1 fruit fly cellular context compared by ENCODE assay signal in genomic region chrX:8410349-8411240, dm6.
TF ChIP-seq lines count a peak whose summit lies in the region.

No protein-coding gene starts in this region.

TF ChIP-seq in whole organism, embryonic, 481 proteins besides CTCF, POLR2A, EP300 and RAD21 (continued from another document and continues in another):
- TF ChIP-seq HLH3B (GFP tag; IDR thresholded peaks at IDR 0.05; lab: Robert Waterston, UW) (no peak), gce (GFP tag; IDR thresholded peaks at IDR 0.05; lab: Robert Waterston, UW) (no peak), CG12744 (GFP tag; optimal IDR thresholded peaks at IDR 0.05; lab: Kevin White, UChicago) (no peak), gem (tag; optimal IDR thresholded peaks at IDR 0.05; lab: Kevin White, UChicago) (no peak), B-H2 (GFP tag; optimal IDR thresholded peaks at IDR 0.05; lab: Kevin White, UChicago) (peak; percentile 2), CG5245 (GFP tag; optimal IDR thresholded peaks at IDR 0.05; lab: Kevin White, UChicago) (no peak), CG2116 (GFP tag; optimal IDR thresholded peaks at IDR 0.05; lab: Kevin White, UChicago) (no peak), eyg (GFP tag; optimal IDR thresholded peaks at IDR 0.05; lab: Kevin White, UChicago) (no peak), crol (GFP tag; IDR thresholded peaks at IDR 0.05; lab: Robert Waterston, UW) (no peak), Atf3 (GFP tag; optimal IDR thresholded peaks at IDR 0.05; lab: Kevin White, UChicago) (no peak), Taf1 (GFP tag; IDR thresholded peaks at IDR 0.05; lab: Robert Waterston, UW) (no peak), Xrp1 (GFP tag; IDR thresholded peaks at IDR 0.05; lab: Robert Waterston, UW) (peak; percentile 6; the same call in 1 of the 2 replicates), CG10979 (tag; optimal IDR thresholded peaks at IDR 0.05; lab: Kevin White, UChicago) (no peak), dan (GFP tag; IDR thresholded peaks at IDR 0.05; lab: Robert Waterston, UW) (no peak), ro (GFP tag; IDR thresholded peaks at IDR 0.05; lab: Robert Waterston, UW) (no peak), Nf-YA (GFP tag; IDR thresholded peaks at IDR 0.05; lab: Robert Waterston, UW) (no peak), Trl (optimal IDR thresholded peaks at IDR 0.05; lab: Kevin White, UChicago) (peak; percentile 96 to 98), Trl (GFP tag; optimal IDR thresholded peaks at IDR 0.05; lab: Kevin White, UChicago) (peak; percentile 22), Six4 (GFP tag; optimal IDR thresholded peaks at IDR 0.05; lab: Kevin White, UChicago) (no peak), CG6254 (GFP tag; optimal IDR thresholded peaks at IDR 0.05; lab: Kevin White, UChicago) (peak; percentile 24), CG3407 (GFP tag; optimal IDR thresholded peaks at IDR 0.05; lab: Kevin White, UChicago) (no peak), Nf-YC (tag; optimal IDR thresholded peaks at IDR 0.05; lab: Kevin White, UChicago) (no peak), CG33557 (GFP tag; optimal IDR thresholded peaks at IDR 0.05; lab: Kevin White, UChicago) (no peak), wek (GFP tag; optimal IDR thresholded peaks at IDR 0.05; lab: Kevin White, UChicago) (no peak), vvl (GFP tag; IDR thresholded peaks at IDR 0.05; lab: Robert Waterston, UW) (peak; percentile 22), ttk (GFP tag; IDR thresholded peaks at IDR 0.05; lab: Robert Waterston, UW) (no peak), CG6854 (GFP tag; optimal IDR thresholded peaks at IDR 0.05; lab: Kevin White, UChicago) (no peak), CG2199 (GFP tag; IDR thresholded peaks at IDR 0.05; lab: Robert Waterston, UW) (0 out of 3 replicates have a peak, but pooled peaks have one; percentile 7), lola (GFP tag; optimal IDR thresholded peaks at IDR 0.05; lab: Kevin White, UChicago) (no peak), CG42726 (GFP tag; IDR thresholded peaks at IDR 0.05; lab: Robert Waterston, UW; ENCODE audit: partially characterized antibody) (no peak), Lhr (GFP tag; optimal IDR thresholded peaks at IDR 0.05; lab: Kevin White, UChicago) (no peak), CG4707 (GFP tag; optimal IDR thresholded peaks at IDR 0.05; lab: Kevin White, UChicago) (no peak), Deaf1 (tag; optimal IDR thresholded peaks at IDR 0.05; lab: Kevin White, UChicago) (no peak), NC2β (GFP tag; optimal IDR thresholded peaks at IDR 0.05; lab: Kevin White, UChicago) (no peak), CG9727 (GFP tag; optimal IDR thresholded peaks at IDR 0.05; lab: Kevin White, UChicago) (no peak), Ravus (GFP tag; IDR thresholded peaks at IDR 0.05; lab: Robert Waterston, UW) (no peak), CG4854 (GFP tag; optimal IDR thresholded peaks at IDR 0.05; lab: Kevin White, UChicago) (no peak), CG34422 (GFP tag; IDR thresholded peaks at IDR 0.05; lab: Robert Waterston, UW) (peak; percentile 26; the same call in 1 of the 3 replicates), Antp (GFP tag; optimal IDR thresholded peaks at IDR 0.05; lab: Kevin White, UChicago) (no peak), dysf (GFP tag; IDR thresholded peaks at IDR 0.05; lab: Robert Waterston, UW) (peak; percentile 39; the same call in 1 of the 3 replicates), ind (GFP tag; optimal IDR thresholded peaks at IDR 0.05; lab: Kevin White, UChicago) (no peak), Ssrp (tag; optimal IDR thresholded peaks at IDR 0.05; lab: Kevin White, UChicago) (no peak), CG11723 (GFP tag; optimal IDR thresholded peaks at IDR 0.05; lab: Kevin White, UChicago) (no peak), toy (GFP tag; IDR thresholded peaks at IDR 0.05; lab: Robert Waterston, UW) (no peak), CG7745 (tag; optimal IDR thresholded peaks at IDR 0.05; lab: Kevin White, UChicago) (no peak), zfh2 (GFP tag; optimal IDR thresholded peaks at IDR 0.05; lab: Kevin White, UChicago) (no peak), Hey (tag; optimal IDR thresholded peaks at IDR 0.05; lab: Kevin White, UChicago) (no peak), CG1233 (GFP tag; optimal IDR thresholded peaks at IDR 0.05; lab: Kevin White, UChicago) (no peak), CG11456 (GFP tag; IDR thresholded peaks at IDR 0.05; lab: Robert Waterston, UW) (no peak), CG17612 (GFP tag; IDR thresholded peaks at IDR 0.05; lab: Robert Waterston, UW) (no peak), kah (GFP tag; optimal IDR thresholded peaks at IDR 0.05; lab: Kevin White, UChicago) (no peak), ssp (GFP tag; IDR thresholded peaks at IDR 0.05; lab: Robert Waterston, UW) (no peak), caup (GFP tag; optimal IDR thresholded peaks at IDR 0.05; lab: Kevin White, UChicago; ENCODE audit: severe bottlenecking) (no peak), Ada2b (GFP tag; IDR thresholded peaks at IDR 0.05; lab: Robert Waterston, UW) (no peak), CG4328 (GFP tag; optimal IDR thresholded peaks at IDR 0.05; lab: Kevin White, UChicago) (no peak), ash1 (GFP tag; optimal IDR thresholded peaks at IDR 0.05; lab: Kevin White, UChicago) (no peak), CG18262 (tag; optimal IDR thresholded peaks at IDR 0.05; lab: Kevin White, UChicago) (no peak), CG7786 (GFP tag; optimal IDR thresholded peaks at IDR 0.05; lab: Kevin White, UChicago) (no peak), jigr1 (GFP tag; IDR thresholded peaks at IDR 0.05; lab: Robert Waterston, UW) (no peak), lab (GFP tag; optimal IDR thresholded peaks at IDR 0.05; lab: Kevin White, UChicago) (no peak), CG7271 (tag; optimal IDR thresholded peaks at IDR 0.05; lab: Kevin White, UChicago) (no peak), twi (tag; optimal IDR thresholded peaks at IDR 0.05; lab: Kevin White, UChicago) (no peak), az2 (GFP tag; optimal IDR thresholded peaks at IDR 0.05; lab: Kevin White, UChicago) (no peak), kni (GFP tag; optimal IDR thresholded peaks at IDR 0.05; lab: Kevin White, UChicago) (no peak), Poxn (GFP tag; IDR thresholded peaks at IDR 0.05; lab: Robert Waterston, UW) (no peak), CG18476 (GFP tag; optimal IDR thresholded peaks at IDR 0.05; lab: Kevin White, UChicago) (no peak), Usf (GFP tag; optimal IDR thresholded peaks at IDR 0.05; lab: Kevin White, UChicago) (no peak), CG3847 (GFP tag; IDR thresholded peaks at IDR 0.05; lab: Robert Waterston, UW) (peak; percentile 30; the same call in 1 of the 2 replicates), Max (GFP tag; optimal IDR thresholded peaks at IDR 0.05; lab: Kevin White, UChicago) (no peak), Sry-δ (GFP tag; optimal IDR thresholded peaks at IDR 0.05; lab: Kevin White, UChicago) (no peak), CG4617 (GFP tag; optimal IDR thresholded peaks at IDR 0.05; lab: Kevin White, UChicago; ENCODE audit: borderline replicate concordance) (no peak), tup (GFP tag; optimal IDR thresholded peaks at IDR 0.05; lab: Kevin White, UChicago) (no peak), ci (GFP tag; IDR thresholded peaks at IDR 0.05; lab: Robert Waterston, UW) (peak; percentile 84), Gug (GFP tag; IDR thresholded peaks at IDR 0.05; lab: Robert Waterston, UW) (no peak), CG8290 (GFP tag; optimal IDR thresholded peaks at IDR 0.05; lab: Kevin White, UChicago) (no peak), CG8290 (tag; optimal IDR thresholded peaks at IDR 0.05; lab: Kevin White, UChicago) (peak in 1 of 2 experiments; percentile 7), CG3065 (GFP tag; optimal IDR thresholded peaks at IDR 0.05; lab: Kevin White, UChicago) (no peak), CG11085 (GFP tag; IDR thresholded peaks at IDR 0.05; lab: Robert Waterston, UW) (peak; percentile 14; the same call in 1 of the 2 replicates), B-H1 (GFP tag; IDR thresholded peaks at IDR 0.05; lab: Robert Waterston, UW) (no peak; the same call in 2 of the 3 replicates), CG32532 (GFP tag; IDR thresholded peaks at IDR 0.05; lab: Robert Waterston, UW) (peak; percentile 60), CG10274 (GFP tag; optimal IDR thresholded peaks at IDR 0.05; lab: Kevin White, UChicago) (no peak), lmd (GFP tag; IDR thresholded peaks at IDR 0.05; lab: Robert Waterston, UW) (no peak), CG1529 (GFP tag; optimal IDR thresholded peaks at IDR 0.05; lab: Kevin White, UChicago) (no peak), Hand (GFP tag; optimal IDR thresholded peaks at IDR 0.05; lab: Kevin White, UChicago) (no peak), NC2α (GFP tag; optimal IDR thresholded peaks at IDR 0.05; lab: Kevin White, UChicago) (no peak), CG1024 (GFP tag; IDR thresholded peaks at IDR 0.05; lab: Robert Waterston, UW) (no peak), Dll (GFP tag; IDR thresholded peaks at IDR 0.05; lab: Robert Waterston, UW; ENCODE audit: partially characterized antibody) (no peak), yki (optimal IDR thresholded peaks at IDR 0.05; lab: Kevin White, UChicago) (peak; percentile 82), CG6654 (GFP tag; optimal IDR thresholded peaks at IDR 0.05; lab: Kevin White, UChicago) (no peak), CG10543 (GFP tag; optimal IDR thresholded peaks at IDR 0.05; lab: Kevin White, UChicago) (no peak), sens-2 (GFP tag; IDR thresholded peaks at IDR 0.05; lab: Robert Waterston, UW) (no peak; the same call in 1 of the 2 replicates), CG31224 (GFP tag; IDR thresholded peaks at IDR 0.05; lab: Robert Waterston, UW) (0 out of 2 replicates have a peak, but pooled peaks have one; percentile 6), pfk (GFP tag; optimal IDR thresholded peaks at IDR 0.05; lab: Kevin White, UChicago) (no peak), h (optimal IDR thresholded peaks at IDR 0.05; lab: Kevin White, UChicago) (no peak), Optix (GFP tag; IDR thresholded peaks at IDR 0.05; lab: Robert Waterston, UW) (peak; percentile 42; the same call in 1 of the 3 replicates), E2f1 (GFP tag; IDR thresholded peaks at IDR 0.05; lab: Robert Waterston, UW) (no peak), Dbx (GFP tag; IDR thresholded peaks at IDR 0.05; lab: Robert Waterston, UW) (peak; percentile 63; the same call in 1 of the 3 replicates), GATAe (GFP tag; conservative IDR thresholded peaks at IDR 0.05; lab: Robert Waterston, UW) (no peak), Kr (GFP tag; optimal IDR thresholded peaks at IDR 0.05; lab: Kevin White, UChicago) (no peak), croc (GFP tag; conservative IDR thresholded peaks at IDR 0.05; lab: Robert Waterston, UW) (no peak), CG14014 (GFP tag; IDR thresholded peaks at IDR 0.05; lab: Robert Waterston, UW) (peak; percentile 63; the same call in 1 of the 2 replicates), sd (tag; optimal IDR thresholded peaks at IDR 0.05; lab: Kevin White, UChicago) (no peak), ranshi (GFP tag; IDR thresholded peaks at IDR 0.05; lab: Robert Waterston, UW) (no peak; the same call in 1 of the 2 replicates), lilli (GFP tag; optimal IDR thresholded peaks at IDR 0.05; lab: Kevin White, UChicago) (no peak), CG14050 (GFP tag; IDR thresholded peaks at IDR 0.05; lab: Robert Waterston, UW) (no peak), CG8944 (GFP tag; optimal IDR thresholded peaks at IDR 0.05; lab: Kevin White, UChicago) (no peak), CG12155 (GFP tag; optimal IDR thresholded peaks at IDR 0.05; lab: Kevin White, UChicago) (no peak), ap (GFP tag; IDR thresholded peaks at IDR 0.05; lab: Robert Waterston, UW) (no peak), fd3F (GFP tag; optimal IDR thresholded peaks at IDR 0.05; lab: Kevin White, UChicago) (no peak), CG10321 (GFP tag; IDR thresholded peaks at IDR 0.05; lab: Robert Waterston, UW) (peak; percentile 95), CG7357 (GFP tag; IDR thresholded peaks at IDR 0.05; lab: Robert Waterston, UW) (no peak), NfI (GFP tag; optimal IDR thresholded peaks at IDR 0.05; lab: Kevin White, UChicago) (no peak), CG3726 (GFP tag; IDR thresholded peaks at IDR 0.05; lab: Robert Waterston, UW) (no peak), CG6689 (GFP tag; IDR thresholded peaks at IDR 0.05; lab: Robert Waterston, UW) (no peak), Asciz (GFP tag; optimal IDR thresholded peaks at IDR 0.05; lab: Kevin White, UChicago) (no peak), CG1832 (GFP tag; optimal IDR thresholded peaks at IDR 0.05; lab: Kevin White, UChicago) (peak; percentile 96), CG11560 (tag; IDR thresholded peaks at IDR 0.05; lab: Robert Waterston, UW) (no peak), eve (GFP tag; optimal IDR thresholded peaks at IDR 0.05; lab: Kevin White, UChicago) (no peak), unpg (GFP tag; optimal IDR thresholded peaks at IDR 0.05; lab: Kevin White, UChicago) (no peak), zen (tag; optimal IDR thresholded peaks at IDR 0.05; lab: Kevin White, UChicago) (no peak), CG1602 (GFP tag; optimal IDR thresholded peaks at IDR 0.05; lab: Kevin White, UChicago) (no peak), CG34376 (GFP tag; optimal IDR thresholded peaks at IDR 0.05; lab: Kevin White, UChicago) (no peak), Adf1 (GFP tag; IDR thresholded peaks at IDR 0.05; lab: Robert Waterston, UW) (peak; percentile 41), ERR (GFP tag; optimal IDR thresholded peaks at IDR 0.05; lab: Kevin White, UChicago) (no peak), mirr (GFP tag; optimal IDR thresholded peaks at IDR 0.05; lab: Kevin White, UChicago) (no peak), Gsc (GFP tag; IDR thresholded peaks at IDR 0.05; lab: Robert Waterston, UW) (no peak), CG9932 (GFP tag; IDR thresholded peaks at IDR 0.05; lab: Robert Waterston, UW) (peak; percentile 21; the same call in 1 of the 2 replicates), jing (GFP tag; optimal IDR thresholded peaks at IDR 0.05; lab: Kevin White, UChicago) (no peak), CG17186 (GFP tag; optimal IDR thresholded peaks at IDR 0.05; lab: Kevin White, UChicago) (no peak), HLHmδ (GFP tag; optimal IDR thresholded peaks at IDR 0.05; lab: Kevin White, UChicago) (peak; percentile 37), CG16813 (GFP tag; IDR thresholded peaks at IDR 0.05; lab: Robert Waterston, UW; ENCODE audit: partially characterized antibody) (no peak), chinmo (GFP tag; IDR thresholded peaks at IDR 0.05; lab: Robert Waterston, UW; ENCODE audit: partially characterized antibody) (0 out of 4 replicates have a peak, but pooled peaks have one; percentile 9), CG12391 (tag; optimal IDR thresholded peaks at IDR 0.05; lab: Kevin White, UChicago) (no peak), pzg (GFP tag; optimal IDR thresholded peaks at IDR 0.05; lab: Kevin White, UChicago) (no peak), Doc2 (GFP tag; IDR thresholded peaks at IDR 0.05; lab: Robert Waterston, UW) (no peak), ara (GFP tag; IDR thresholded peaks at IDR 0.05; lab: Robert Waterston, UW) (no peak), sob (GFP tag; IDR thresholded peaks at IDR 0.05; lab: Robert Waterston, UW) (peak; percentile 10; the same call in 1 of the 2 replicates)
